Worm (Caenorhabditis elegans) whole organism, midembryonic: ENCODE results near the gene srh-138.

ENCODE experiments used
- ref-1 ChIP-seq: fragments of 200-800 bp; sonication (Bioruptor generic); conservative IDR thresholded peaks from 2 replicates; pipeline ENCODE4 v1.3.6; 2022; ENCODE audit warnings: missing genetic modification reagents, missing genetic modification characterization, missing compliant biosample characterization
- ztf-23 ChIP-seq: fragments of 200-800 bp; sonication (Bioruptor generic); IDR thresholded peaks from 2 replicates; pipeline ENCODE4 v1.3.6; 2022; ENCODE audit warnings: missing genetic modification reagents, missing genetic modification characterization, missing compliant biosample characterization

DNA sequence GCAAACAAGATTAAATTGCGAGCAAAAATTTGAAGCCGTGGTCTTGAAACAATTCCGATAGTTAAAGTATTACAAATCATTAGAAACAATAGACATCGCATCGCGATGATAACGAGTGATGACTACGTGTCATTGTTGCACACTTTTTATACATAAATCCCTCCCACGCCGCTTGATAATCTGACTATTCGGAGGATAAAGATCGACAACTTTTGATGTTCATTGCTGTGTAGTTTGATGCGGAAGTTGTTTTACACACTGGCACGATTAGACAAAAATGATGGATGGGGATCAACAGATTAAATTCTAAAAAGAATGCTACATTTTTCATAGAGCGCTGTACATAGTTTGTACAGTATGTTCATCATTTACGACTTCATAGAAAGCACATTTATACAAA, 8.5 kb upstream of the srh-138 start, which contains the start of gene T08G3.11:
- TF ChIP-seq ztf-23 (GFP tag; lab: Robert Waterston, UW) (no peak), ref-1 (no peak)
